Fruit fly (Drosophila melanogaster) whole organism, embryonic: ENCODE results near the gene Ankle2.

Experiments used
- Ada2b ChIP-seq: fragments of 200-800 bp; sonication (Bioruptor generic); IDR thresholded peaks from 2 replicates; pipeline ENCODE4 v1.3.6; 2022; ENCODE audit warnings: missing biosample characterization, missing genetic modification characterization
- Atf-2 ChIP-seq: fragments of 200-800 bp; sonication (Bioruptor generic); optimal IDR thresholded peaks from 2 replicates; lab custom pipeline; 2016; ENCODE audit warnings: missing biosample characterization, missing genetic modification characterization
- Bdp1 ChIP-seq: fragments of 200-800 bp; sonication (Bioruptor generic); optimal IDR thresholded peaks from 3 replicates; lab custom pipeline; 2016; ENCODE audit warnings: missing biosample characterization, missing genetic modification characterization
- CG10209 ChIP-seq: fragments of 200-800 bp; sonication (Bioruptor generic); optimal IDR thresholded peaks from 3 replicates; lab custom pipeline; 2017; ENCODE audit warnings: missing biosample characterization, mild to moderate bottlenecking, missing genetic modification characterization, missing genetic modification reagents
- CG1024 ChIP-seq: fragments of 200-800 bp; sonication (Bioruptor generic); IDR thresholded peaks from 2 replicates; pipeline ENCODE4 v1.3.6; 2022; ENCODE audit warnings: missing biosample characterization, missing genetic modification characterization
- CG10431 ChIP-seq: fragments of 200-800 bp; sonication (Bioruptor generic); optimal IDR thresholded peaks from 3 replicates; lab custom pipeline; 2018; ENCODE audit warnings: missing biosample characterization, mild to moderate bottlenecking, missing genetic modification characterization
- CG10979 ChIP-seq: fragments of 200-800 bp; sonication (Bioruptor generic); optimal IDR thresholded peaks from 2 replicates; lab custom pipeline; 2018; ENCODE audit warnings: missing biosample characterization, mild to moderate bottlenecking, missing genetic modification characterization, moderate library complexity
- CG12391 ChIP-seq: fragments of 200-800 bp; sonication (Bioruptor generic); optimal IDR thresholded peaks from 3 replicates; lab custom pipeline; 2018; ENCODE audit warnings: missing biosample characterization, mild to moderate bottlenecking, missing genetic modification characterization, moderate library complexity
- CG13296 ChIP-seq: fragments of 200-800 bp; sonication (Bioruptor generic); optimal IDR thresholded peaks from 3 replicates; lab custom pipeline; 2018; ENCODE audit warnings: missing biosample characterization, mild to moderate bottlenecking, missing genetic modification characterization
- CG13624 ChIP-seq: fragments of 200-800 bp; sonication (Bioruptor generic); optimal IDR thresholded peaks from 2 replicates; lab custom pipeline; 2016; ENCODE audit warnings: missing biosample characterization, missing genetic modification characterization
- CG14965 ChIP-seq: fragments of 200-800 bp; sonication (Bioruptor generic); optimal IDR thresholded peaks from 2 replicates; lab custom pipeline; 2016; ENCODE audit warnings: missing biosample characterization, missing genetic modification characterization, borderline replicate concordance
- CG15601 ChIP-seq: fragments of 200-800 bp; sonication (Bioruptor generic); optimal IDR thresholded peaks from 3 replicates; lab custom pipeline; 2019; ENCODE audit warnings: missing biosample characterization, mild to moderate bottlenecking, missing genetic modification characterization, moderate library complexity
- CG1602 ChIP-seq: fragments of 200-800 bp; sonication (Bioruptor generic); optimal IDR thresholded peaks from 3 replicates; lab custom pipeline; 2016; ENCODE audit warnings: missing biosample characterization, missing genetic modification characterization
- CG17829 ChIP-seq: fragments of 200-800 bp; optimal IDR thresholded peaks from 2 replicates; lab custom pipeline; 2019; ENCODE audit warnings: missing biosample characterization, mild to moderate bottlenecking, missing genetic modification characterization, moderate library complexity
- CG1832 ChIP-seq: fragments of 200-800 bp; sonication (Bioruptor generic); optimal IDR thresholded peaks from 2 replicates; lab custom pipeline; 2017; ENCODE audit warnings: missing biosample characterization, mild to moderate bottlenecking, missing genetic modification characterization, inconsistent platforms
- CG3838 ChIP-seq: fragments of 200-800 bp; sonication (Bioruptor generic); optimal IDR thresholded peaks from 3 replicates; lab custom pipeline; 2016; ENCODE audit warnings: missing biosample characterization, missing genetic modification characterization
- CG3995 ChIP-seq: fragments of 200-800 bp; sonication (Bioruptor generic); optimal IDR thresholded peaks from 3 replicates; lab custom pipeline; 2016; ENCODE audit warnings: missing biosample characterization, missing genetic modification characterization
- CG43689 ChIP-seq: fragments of 200-800 bp; sonication (Bioruptor generic); IDR thresholded peaks from 2 replicates; pipeline ENCODE4 v1.3.6; 2022; ENCODE audit warnings: missing biosample characterization, missing genetic modification characterization
- CG5180 ChIP-seq: fragments of 200-800 bp; sonication (Bioruptor generic); optimal IDR thresholded peaks from 3 replicates; lab custom pipeline; 2017; ENCODE audit warnings: missing biosample characterization, missing genetic modification characterization, mild to moderate bottlenecking, moderate library complexity, missing genetic modification reagents
- CG7839 ChIP-seq: fragments of 200-800 bp; sonication (Bioruptor generic); optimal IDR thresholded peaks from 3 replicates; lab custom pipeline; 2018; ENCODE audit warnings: missing biosample characterization, mild to moderate bottlenecking, missing genetic modification characterization, moderate library complexity
- CG7963 ChIP-seq: fragments of 200-800 bp; sonication (Bioruptor generic); IDR thresholded peaks from 3 replicates; pipeline ENCODE4 v1.3.6; 2022; ENCODE audit warnings: missing biosample characterization, missing genetic modification characterization; ENCODE audit not compliant: partially characterized antibody
- CkIIα-i1 ChIP-seq: fragments of 200-800 bp; sonication (Bioruptor generic); IDR thresholded peaks from 2 replicates; pipeline ENCODE4 v1.3.6; 2022; ENCODE audit warnings: missing biosample characterization, missing genetic modification characterization
- Dfd ChIP-seq, 2 experiments: fragments of >200 bp; optimal IDR thresholded peaks; 2 replicates each; lab custom pipeline; 2017; ENCODE audit warnings: missing biosample characterization in 2 of 2, missing genetic modification characterization in 2 of 2
- Dref ChIP-seq: fragments of 200-800 bp; sonication (Bioruptor generic); IDR thresholded peaks from 2 replicates; pipeline ENCODE4 v1.3.6; 2022; ENCODE audit warnings: missing biosample characterization, missing genetic modification characterization
- Eip74EF ChIP-seq, 2 experiments: fragments of 200-800 bp in 1 of 2; fragments of >200 bp in 1 of 2; sonication (Bioruptor generic) in 1 of 2; optimal IDR thresholded peaks; 2 replicates each; lab custom pipeline; 2017 to 2019; ENCODE audit warnings: missing biosample characterization in 2 of 2, missing genetic modification characterization in 2 of 2, mild to moderate bottlenecking in 1 of 2, moderate library complexity in 1 of 2
- MESR4 ChIP-seq: fragments of 200-800 bp; sonication (Bioruptor generic); optimal IDR thresholded peaks from 2 replicates; lab custom pipeline; 2018; ENCODE audit warnings: missing biosample characterization, mild to moderate bottlenecking, missing genetic modification characterization, moderate library complexity
- Max ChIP-seq: fragments of 200-800 bp; sonication (Bioruptor generic); optimal IDR thresholded peaks from 2 replicates; lab custom pipeline; 2016; ENCODE audit warnings: missing biosample characterization, mild to moderate bottlenecking, missing genetic modification characterization
- NfI ChIP-seq: fragments of 200-800 bp; sonication (Bioruptor generic); optimal IDR thresholded peaks from 3 replicates; lab custom pipeline; 2018; ENCODE audit warnings: missing biosample characterization, mild to moderate bottlenecking, missing genetic modification characterization, moderate library complexity
- PHDP ChIP-seq: fragments of 200-800 bp; sonication (Bioruptor generic); optimal IDR thresholded peaks from 3 replicates; lab custom pipeline; 2018; ENCODE audit warnings: missing biosample characterization, mild to moderate bottlenecking, missing genetic modification characterization, moderate library complexity
- Sox102F ChIP-seq: fragments of 200-800 bp; sonication (Bioruptor generic); optimal IDR thresholded peaks from 2 replicates; lab custom pipeline; 2018; ENCODE audit warnings: missing biosample characterization, mild to moderate bottlenecking, missing genetic modification characterization, moderate library complexity
- ase ChIP-seq: fragments of 200-800 bp; sonication (Bioruptor generic); IDR thresholded peaks from 3 replicates; pipeline ENCODE4 v1.3.6; 2022; ENCODE audit warnings: missing biosample characterization, missing genetic modification characterization
- br ChIP-seq: fragments of >200 bp; optimal IDR thresholded peaks from 2 replicates; lab custom pipeline; 2017
- crc ChIP-seq: fragments of 200-800 bp; sonication (Bioruptor generic); optimal IDR thresholded peaks from 2 replicates; lab custom pipeline; 2016; ENCODE audit warnings: missing biosample characterization, missing genetic modification characterization
- emc ChIP-seq: fragments of 200-800 bp; sonication (Bioruptor generic); optimal IDR thresholded peaks from 2 replicates; lab custom pipeline; 2016; ENCODE audit warnings: missing biosample characterization, missing genetic modification characterization
- en ChIP-seq: fragments of 200-800 bp; sonication (Bioruptor generic); optimal IDR thresholded peaks from 2 replicates; lab custom pipeline; 2016; ENCODE audit warnings: missing biosample characterization, missing genetic modification characterization
- fd102C ChIP-seq: fragments of 200-800 bp; sonication (Bioruptor generic); optimal IDR thresholded peaks from 2 replicates; lab custom pipeline; 2018; ENCODE audit warnings: missing biosample characterization, mild to moderate bottlenecking, missing genetic modification characterization, moderate library complexity
- fd96Cb ChIP-seq: fragments of 200-800 bp; sonication (Bioruptor generic); optimal IDR thresholded peaks from 2 replicates; lab custom pipeline; 2018; ENCODE audit warnings: missing biosample characterization, mild to moderate bottlenecking, missing genetic modification characterization, moderate library complexity
- gsb-n ChIP-seq: fragments of 200-800 bp; sonication (Bioruptor generic); optimal IDR thresholded peaks from 3 replicates; lab custom pipeline; 2018; ENCODE audit warnings: missing biosample characterization, mild to moderate bottlenecking, missing genetic modification characterization
- jigr1 ChIP-seq: fragments of 200-800 bp; sonication (Bioruptor generic); IDR thresholded peaks from 3 replicates; pipeline ENCODE4 v1.3.6; 2022; ENCODE audit warnings: missing biosample characterization, missing genetic modification characterization
- jumu ChIP-seq: fragments of 200-800 bp; sonication (Bioruptor generic); optimal IDR thresholded peaks from 3 replicates; lab custom pipeline; 2016; ENCODE audit warnings: missing biosample characterization, missing genetic modification characterization
- mld ChIP-seq: fragments of 200-800 bp; sonication (Bioruptor generic); IDR thresholded peaks from 3 replicates; pipeline ENCODE4 v1.3.6; 2022; ENCODE audit warnings: missing biosample characterization, missing genetic modification characterization; ENCODE audit not compliant: partially characterized antibody
- nom ChIP-seq: fragments of 200-800 bp; sonication (Bioruptor generic); optimal IDR thresholded peaks from 2 replicates; lab custom pipeline; 2017; ENCODE audit warnings: missing biosample characterization, missing genetic modification characterization, mild to moderate bottlenecking, moderate library complexity, missing genetic modification reagents
- pan ChIP-seq, 4 experiments: fragments of >200 bp in 3 of 4; fragments of 200-800 bp in 1 of 4; sonication (Bioruptor generic) in 1 of 4; optimal IDR thresholded peaks in 3 of 4; IDR thresholded peaks in 1 of 4; 2 replicates each; pipeline versions ENCODE4 v1.3.6 to Lab custom; 2017 to 2022; ENCODE audit warnings: missing biosample characterization in 2 of 4, missing genetic modification characterization in 2 of 4, mixed read lengths in 1 of 4
- pb ChIP-seq: fragments of 200-800 bp; sonication (Bioruptor generic); optimal IDR thresholded peaks from 3 replicates; lab custom pipeline; 2016; ENCODE audit warnings: missing biosample characterization, missing genetic modification characterization
- peb ChIP-seq: fragments of 200-800 bp; sonication (Bioruptor generic); IDR thresholded peaks from 2 replicates; pipeline ENCODE4 v1.3.6; 2022; ENCODE audit warnings: missing biosample characterization, missing genetic modification characterization
- pum ChIP-seq: fragments of 200-800 bp; sonication (Bioruptor generic); optimal IDR thresholded peaks from 2 replicates; lab custom pipeline; 2016; ENCODE audit warnings: missing biosample characterization, missing genetic modification characterization
- seq ChIP-seq: fragments of 200-800 bp; sonication (Bioruptor generic); IDR thresholded peaks from 2 replicates; pipeline ENCODE4 v1.3.6; 2022; ENCODE audit warnings: missing biosample characterization, missing genetic modification characterization
- sima ChIP-seq: fragments of 200-800 bp; sonication (Bioruptor generic); optimal IDR thresholded peaks from 2 replicates; lab custom pipeline; 2016; ENCODE audit warnings: missing biosample characterization, missing genetic modification characterization
- trh ChIP-seq: fragments of 200-800 bp; sonication (Bioruptor generic); optimal IDR thresholded peaks from 2 replicates; lab custom pipeline; 2016; ENCODE audit warnings: missing biosample characterization, missing genetic modification characterization
- zen ChIP-seq: fragments of 200-800 bp; sonication (Bioruptor generic); optimal IDR thresholded peaks from 3 replicates; lab custom pipeline; 2018; ENCODE audit warnings: missing biosample characterization, mild to moderate bottlenecking, missing genetic modification characterization, moderate library complexity

Ankle2 gene

DNA sequence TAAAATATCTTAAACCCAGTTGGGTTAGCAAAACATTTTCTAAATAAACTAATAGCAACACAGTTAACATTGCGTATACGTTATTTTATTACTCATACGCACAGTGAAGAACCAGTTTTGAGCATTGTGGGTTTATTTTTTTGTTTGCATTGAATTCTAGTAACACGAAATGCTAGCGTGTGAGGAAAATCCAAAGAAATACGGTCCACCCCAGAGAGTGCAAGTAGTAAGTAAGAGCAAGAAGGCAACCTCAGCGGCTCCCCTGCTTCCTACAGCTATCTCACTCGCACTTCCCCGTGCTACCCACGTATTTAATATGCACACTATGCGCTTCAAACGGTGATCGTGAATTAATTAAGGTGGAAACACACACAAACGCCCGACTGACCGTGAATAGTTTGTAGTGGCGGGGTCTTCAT lies 46.0 kb upstream of the Ankle2 start (continued):
- TF ChIP-seq peb (peak; percentile 37; the same call in 1 of the 2 replicates), trh (GFP tag; lab: Kevin White, UChicago) (peak; percentile 47), CG5180 (GFP tag; lab: Kevin White, UChicago) (peak; percentile 84), nom (GFP tag; lab: Kevin White, UChicago) (peak; percentile 81), br (lab: Kevin White, UChicago) (no peak), pum (GFP tag; lab: Kevin White, UChicago) (peak; percentile 79), sima (GFP tag; lab: Kevin White, UChicago) (peak; percentile 30), mld (no peak), CG1832 (GFP tag; lab: Kevin White, UChicago) (no peak), Dfd (GFP tag; optimal IDR thresholded peaks at IDR 0.05; lab: Kevin White, UChicago) (no peak), Atf-2 (peak; percentile 81), pan (optimal IDR thresholded peaks at IDR 0.05; lab: Kevin White, UChicago) (no peak), pan (GFP tag; optimal IDR thresholded peaks at IDR 0.05 in 1 of 2, IDR thresholded peaks at IDR 0.05 in 1 of 2) (peak in 1 of 2 experiments; percentile 79), CG3995 (GFP tag; lab: Kevin White, UChicago) (peak; percentile 70), CG10979 (tag; lab: Kevin White, UChicago) (peak; percentile 86), CG43689 (GFP tag; lab: Robert Waterston, UW) (0 out of 2 replicates have a peak, but pooled peaks have one; percentile 28), MESR4 (GFP tag; lab: Kevin White, UChicago) (peak; percentile 10), fd96Cb (peak; percentile 83), Sox102F (peak; percentile 90), Dref (GFP tag; lab: Robert Waterston, UW) (no peak), CG10431 (peak; percentile 58), CG7839 (tag; lab: Kevin White, UChicago) (peak; percentile 91), en (peak; percentile 55), CG13296 (peak; percentile 94), CG17829 (tag; lab: Kevin White, UChicago) (peak; percentile 84), CG12391 (tag; lab: Kevin White, UChicago) (peak; percentile 83), CG14965 (GFP tag; lab: Kevin White, UChicago) (peak; percentile 2), CG10209 (GFP tag; lab: Kevin White, UChicago) (peak; percentile 87), Ada2b (GFP tag; lab: Robert Waterston, UW) (peak; percentile 78), seq (GFP tag; lab: Robert Waterston, UW) (peak; percentile 82), CG1602 (GFP tag; lab: Kevin White, UChicago) (peak; percentile 60), CkIIα-i1 (GFP tag; lab: Robert Waterston, UW) (no peak), Eip74EF (GFP tag; optimal IDR thresholded peaks at IDR 0.05; lab: Kevin White, UChicago) (peak; percentile 0 to 100), CG1024 (GFP tag; lab: Robert Waterston, UW) (0 out of 2 replicates have a peak, but pooled peaks have one; percentile 36), CG7963 (GFP tag; lab: Robert Waterston, UW) (no peak), zen (tag; lab: Kevin White, UChicago) (peak; percentile 62), NfI (GFP tag; lab: Kevin White, UChicago) (peak; percentile 92)

DNA sequence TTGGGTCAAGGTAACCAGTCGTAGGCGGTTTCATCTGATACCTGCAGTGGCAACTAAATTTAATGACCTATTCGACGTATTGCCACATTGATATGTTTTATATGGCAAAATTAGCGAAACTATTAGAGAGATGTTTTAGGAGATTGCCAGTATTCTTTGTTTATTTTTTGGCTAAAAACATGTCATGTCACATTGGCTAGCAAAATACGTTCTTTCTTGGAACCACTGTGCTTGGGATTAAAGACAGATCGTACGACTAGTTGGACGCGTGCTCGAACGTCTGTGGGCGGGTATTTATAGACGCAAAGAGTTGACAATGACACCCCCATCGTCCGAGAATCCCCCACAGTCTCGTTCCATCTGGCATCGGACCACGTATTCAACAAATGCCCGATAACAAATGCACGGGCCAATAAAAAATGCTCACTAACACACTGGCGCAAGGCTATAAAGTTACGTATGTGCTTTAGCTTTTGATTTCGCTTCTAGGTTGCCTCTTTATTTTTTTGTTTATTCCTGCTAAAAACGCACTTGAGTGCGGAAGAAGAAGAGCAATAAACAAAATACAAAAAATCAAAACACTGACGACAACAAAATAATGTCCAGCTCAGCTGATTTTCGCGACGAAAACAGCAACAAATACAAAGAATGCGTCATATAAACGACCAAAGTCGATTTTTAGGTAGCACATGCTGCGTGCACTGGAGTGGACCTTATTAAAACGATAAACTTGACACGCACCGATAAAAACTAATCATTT lies 45.4 kb upstream of the Ankle2 start:
- TF ChIP-seq crc (GFP tag; lab: Kevin White, UChicago) (no peak), Max (GFP tag; lab: Kevin White, UChicago) (no peak), CG13624 (GFP tag; lab: Kevin White, UChicago) (no peak), Bdp1 (GFP tag; lab: Kevin White, UChicago) (no peak), emc (GFP tag; lab: Kevin White, UChicago) (no peak), jigr1 (GFP tag; lab: Robert Waterston, UW) (no peak), PHDP (tag; lab: Kevin White, UChicago) (no peak), jumu (GFP tag; lab: Kevin White, UChicago) (no peak), CG15601 (tag; lab: Kevin White, UChicago) (no peak), ase (GFP tag; lab: Robert Waterston, UW) (no peak), pb (GFP tag; lab: Kevin White, UChicago) (no peak), gsb-n (tag; lab: Kevin White, UChicago) (no peak), CG3838 (GFP tag; lab: Kevin White, UChicago) (no peak), fd102C (GFP tag; lab: Kevin White, UChicago) (no peak)
